Worm (Caenorhabditis elegans) whole organism, late embryonic: Measurements from ENCODE around the gene srh-47.

ENCODE experiments used
- ceh-2 ChIP-seq: sonication (generic microtip); optimal IDR thresholded peaks from 2 replicates; lab custom pipeline; 2016; ENCODE audit warnings: missing genotype, missing genetic modification characterization, missing compliant biosample characterization
- dve-1 ChIP-seq: sonication (generic microtip); optimal IDR thresholded peaks from 2 replicates; lab custom pipeline; 2017; ENCODE audit warnings: antibody characterized with exemption, mild to moderate bottlenecking, missing genetic modification characterization, missing compliant biosample characterization
- fkh-10 ChIP-seq: fragments of 150-350 bp; optimal IDR thresholded peaks from 2 replicates; lab custom pipeline; 2014; ENCODE audit warnings: missing biosample characterization, missing genetic modification reagents, missing genetic modification characterization
- pag-3 ChIP-seq: sonication (generic microtip); optimal IDR thresholded peaks from 2 replicates; lab custom pipeline; 2016; ENCODE audit warnings: missing compliant biosample characterization, missing genetic modification characterization, borderline replicate concordance
- pat-9 ChIP-seq: fragments of 200-800 bp; sonication (Bioruptor generic); optimal IDR thresholded peaks from 2 replicates; lab custom pipeline; 2018; ENCODE audit warnings: mild to moderate bottlenecking, missing genetic modification characterization, moderate library complexity, missing compliant biosample characterization
- pax-1 ChIP-seq: fragments of 150-350 bp; optimal IDR thresholded peaks from 2 replicates; lab custom pipeline; 2014; ENCODE audit warnings: missing biosample characterization, missing genetic modification characterization
- pha-4 ChIP-seq: fragments of 150-350 bp; optimal IDR thresholded peaks from 2 replicates; lab custom pipeline; 2018; ENCODE audit warnings: missing biosample characterization, missing genetic modification reagents, missing genetic modification characterization
- pqm-1 ChIP-seq: sonication (generic microtip); optimal IDR thresholded peaks from 2 replicates; lab custom pipeline; 2016; ENCODE audit warnings: missing genetic modification characterization, missing compliant biosample characterization

DNA sequence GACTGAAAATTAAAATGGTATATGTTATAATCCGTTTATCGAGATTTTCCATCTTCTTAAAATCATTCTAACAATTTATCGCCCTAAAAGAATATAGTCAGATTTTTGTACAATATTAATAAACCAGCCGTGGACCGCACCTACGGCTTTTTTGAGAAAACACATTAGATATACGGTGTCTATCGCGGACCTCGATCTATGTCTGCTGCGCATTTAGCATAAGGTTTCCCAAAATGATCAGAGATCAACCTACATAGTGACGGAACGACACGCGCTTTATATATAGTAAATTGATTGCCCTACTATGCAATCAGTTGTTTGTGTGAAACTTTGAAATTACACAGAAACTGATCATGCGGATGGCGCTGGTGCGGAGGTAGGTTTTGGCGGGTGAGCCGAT lies 7.8 kb downstream of the srh-47 start:
- TF ChIP-seq pat-9 (no peak), dve-1 (tag; lab: Kevin White, UChicago) (no peak), pqm-1 (tag; lab: Kevin White, UChicago) (no peak), pag-3 (no peak), ceh-2 (no peak), pha-4 (tag; lab: Kevin White, UChicago) (no peak), pax-1 (tag; lab: Kevin White, UChicago) (no peak), fkh-10 (GFP tag; lab: Kevin White, UChicago) (no peak)
